Worm (Caenorhabditis elegans) whole organism, dauer: Measurements from ENCODE around the gene ZK813.5.

ENCODE experiments used
- unc-62 ChIP-seq: sonication (generic microtip); optimal IDR thresholded peaks from 2 replicates; lab custom pipeline; 2017; ENCODE audit warnings: missing biosample characterization, missing genetic modification reagents, missing genetic modification characterization

Gene ZK813.5

DNA sequence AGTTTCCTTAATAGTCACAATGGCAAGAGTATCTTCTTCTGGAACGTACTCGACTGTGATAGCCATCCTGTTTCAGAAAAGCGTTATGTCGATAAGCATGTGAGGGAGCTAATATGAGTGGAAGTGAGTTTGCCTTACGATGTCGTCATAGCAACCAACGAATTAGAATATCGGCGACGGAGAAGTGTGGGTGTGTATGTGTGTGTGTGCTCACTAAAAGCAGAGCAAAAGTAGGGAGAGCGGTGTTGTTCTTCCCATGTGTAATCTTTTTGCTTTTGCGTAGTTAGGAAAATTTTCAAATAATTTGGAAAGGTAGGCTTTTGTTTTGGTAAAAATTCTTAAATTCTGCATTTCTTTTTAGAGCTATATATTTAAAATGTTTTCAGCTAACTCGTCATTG is at the start of gene ZK813.5:
TSS of gene ZK813.5 (minus strand) at position 101 of the 400 bp plus-strand sequence.
- no peak for TF ChIP-seq unc-62 (GFP tag; lab: Kevin White, UChicago)

DNA sequence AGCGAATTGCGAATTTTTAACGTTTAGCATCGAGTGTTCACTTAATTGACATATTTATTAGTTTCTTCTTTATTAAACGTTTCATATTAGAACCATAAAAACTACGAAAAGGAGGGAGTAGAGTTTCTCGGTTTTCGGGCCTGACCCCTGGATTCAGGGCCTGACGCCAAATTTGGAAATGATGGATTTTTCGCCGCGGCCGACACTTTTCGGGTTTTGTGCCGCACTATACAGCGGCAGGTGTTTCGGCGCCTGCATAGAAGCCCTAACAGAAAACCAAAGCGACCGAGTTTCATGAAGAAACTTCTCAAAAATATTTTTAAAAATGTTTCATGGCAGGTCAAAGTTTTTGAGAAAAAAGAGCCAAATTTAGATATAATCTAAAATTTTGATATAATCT is 49.3 kb upstream of the ZK813.5 start:
- TF ChIP-seq unc-62 (GFP tag; lab: Kevin White, UChicago) = no peak

DNA sequence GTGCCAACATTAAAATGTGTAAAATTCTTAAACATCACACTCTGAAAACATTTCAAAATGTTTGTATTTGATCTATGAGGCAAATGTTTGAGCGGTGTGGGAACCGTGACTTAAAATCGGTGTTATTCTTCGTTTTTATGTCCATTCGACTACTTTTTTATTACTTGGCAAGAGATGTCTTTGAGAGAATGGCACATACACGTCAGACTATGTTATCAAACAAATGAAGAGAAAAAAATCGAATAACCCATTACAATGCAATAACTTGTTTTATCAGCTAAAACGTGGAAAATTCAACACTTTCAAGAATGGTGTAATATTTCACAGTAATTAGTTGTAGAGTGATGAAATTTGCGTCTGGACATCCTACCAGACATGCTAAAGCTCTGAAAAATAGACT is 48.8 kb upstream of the ZK813.5 start:
- no peak for TF ChIP-seq unc-62 (GFP tag; lab: Kevin White, UChicago)

DNA sequence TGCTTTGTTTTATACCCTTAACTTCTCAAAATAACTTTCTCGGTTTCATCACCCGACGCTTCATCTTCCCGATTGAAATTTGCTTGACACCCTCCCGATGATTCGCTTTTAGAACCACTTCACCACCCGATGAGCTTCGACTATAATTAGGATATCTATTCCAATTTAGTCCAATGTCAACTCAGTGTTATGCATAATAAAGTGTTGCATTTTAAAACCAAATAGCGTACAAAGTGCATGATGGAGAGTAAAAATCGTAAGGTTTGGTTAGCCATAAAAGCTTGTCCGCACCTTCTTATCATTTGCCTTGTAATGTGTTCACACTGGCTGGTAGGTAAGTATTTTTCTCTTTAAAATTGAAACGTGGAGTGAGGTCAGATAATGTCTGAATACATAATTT is 47.9 kb upstream of the ZK813.5 start, which contains the start of gene C12D12.1:
TSS of gene C12D12.1 (plus strand) at position 301 of the 400 bp plus-strand sequence.
- no peak for TF ChIP-seq unc-62 (GFP tag; lab: Kevin White, UChicago)

DNA sequence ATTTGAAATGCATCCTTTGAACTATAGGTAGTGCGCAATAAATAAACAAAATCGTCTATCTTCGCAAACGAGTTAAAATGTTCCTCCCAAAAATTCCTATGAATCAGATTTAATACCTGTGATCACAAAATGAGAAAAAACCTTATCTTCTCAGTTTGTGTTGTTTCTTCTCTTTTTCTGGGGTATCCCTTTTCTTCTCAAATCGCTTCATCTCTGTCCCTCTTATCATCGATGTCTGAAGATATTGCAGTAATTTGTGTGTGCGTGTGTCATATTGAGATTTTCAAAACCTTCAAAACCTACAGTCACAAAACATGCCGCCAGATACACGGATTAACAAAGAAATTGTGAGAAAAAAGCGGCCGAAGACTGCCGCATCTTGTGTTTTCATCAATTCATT is 44.8 kb upstream of the ZK813.5 start, which contains the start of gene glt-1:
TSS of gene glt-1 (plus strand) at position 251 of the 400 bp plus-strand sequence.
- TF ChIP-seq unc-62 (GFP tag; lab: Kevin White, UChicago) = no peak

DNA sequence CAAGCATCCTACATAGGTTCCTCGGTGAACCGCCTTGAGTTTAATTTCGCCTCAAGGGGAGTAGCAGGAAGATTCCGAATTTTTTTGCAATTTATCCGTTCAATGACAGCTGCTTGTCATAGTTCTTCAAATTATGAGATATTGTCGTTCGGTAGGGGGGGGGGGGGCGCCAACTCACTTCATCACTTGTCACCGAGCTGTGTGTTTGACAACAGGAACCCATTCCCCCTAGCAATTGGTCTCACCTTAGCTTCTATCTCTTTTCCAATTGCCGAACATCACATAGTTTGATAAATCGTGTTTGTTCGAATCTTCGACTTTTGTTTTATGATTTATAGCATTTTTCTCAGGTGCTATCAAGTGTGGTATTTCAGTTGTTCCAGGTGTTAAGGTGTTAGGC is 43.6 kb upstream of the ZK813.5 start:
- TF ChIP-seq unc-62 (GFP tag; lab: Kevin White, UChicago) = no peak

DNA sequence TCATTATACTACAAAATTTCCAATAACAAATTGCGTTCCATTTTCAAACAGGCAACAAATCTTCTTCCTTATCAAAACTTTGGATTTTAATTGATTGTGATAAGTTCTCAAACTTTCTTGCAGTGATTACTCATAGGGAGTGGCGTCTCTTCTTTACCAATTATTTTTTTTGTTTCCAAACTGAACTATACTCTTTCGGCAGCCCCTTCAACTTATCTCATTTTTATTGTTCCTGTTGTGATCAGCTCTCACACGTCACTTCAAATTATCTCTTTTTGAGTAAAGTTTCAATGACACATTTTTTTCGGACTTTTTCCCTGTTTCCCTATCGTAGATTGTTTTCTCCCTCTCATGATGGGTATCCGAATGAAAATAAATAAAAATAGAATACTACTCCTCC is 41.4 kb upstream of the ZK813.5 start:
- TF ChIP-seq unc-62 (GFP tag; lab: Kevin White, UChicago) = no peak

DNA sequence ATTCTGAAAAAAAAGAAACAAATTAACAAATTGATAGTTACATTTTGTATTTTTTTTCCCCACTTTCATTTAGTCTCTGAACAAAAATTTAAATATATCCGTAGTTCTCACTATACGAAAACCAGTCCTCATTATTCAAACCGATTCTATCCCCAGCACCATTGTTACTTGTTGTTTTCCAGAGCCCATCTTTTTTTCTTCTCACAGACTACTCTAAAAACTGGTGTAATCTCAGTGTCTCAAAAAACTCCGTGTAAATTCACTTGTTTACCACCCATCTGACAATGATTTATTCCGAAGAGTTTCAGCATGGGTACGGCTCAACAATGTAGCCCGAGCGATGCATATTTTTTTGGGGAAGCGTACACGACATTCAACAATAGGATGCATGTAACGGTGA is 38.0 kb upstream of the ZK813.5 start, which contains the start of gene C12D12.3:
TSS of gene C12D12.3 (plus strand) at position 301 of the 400 bp plus-strand sequence.
- TF ChIP-seq unc-62 (GFP tag; lab: Kevin White, UChicago) = no peak

DNA sequence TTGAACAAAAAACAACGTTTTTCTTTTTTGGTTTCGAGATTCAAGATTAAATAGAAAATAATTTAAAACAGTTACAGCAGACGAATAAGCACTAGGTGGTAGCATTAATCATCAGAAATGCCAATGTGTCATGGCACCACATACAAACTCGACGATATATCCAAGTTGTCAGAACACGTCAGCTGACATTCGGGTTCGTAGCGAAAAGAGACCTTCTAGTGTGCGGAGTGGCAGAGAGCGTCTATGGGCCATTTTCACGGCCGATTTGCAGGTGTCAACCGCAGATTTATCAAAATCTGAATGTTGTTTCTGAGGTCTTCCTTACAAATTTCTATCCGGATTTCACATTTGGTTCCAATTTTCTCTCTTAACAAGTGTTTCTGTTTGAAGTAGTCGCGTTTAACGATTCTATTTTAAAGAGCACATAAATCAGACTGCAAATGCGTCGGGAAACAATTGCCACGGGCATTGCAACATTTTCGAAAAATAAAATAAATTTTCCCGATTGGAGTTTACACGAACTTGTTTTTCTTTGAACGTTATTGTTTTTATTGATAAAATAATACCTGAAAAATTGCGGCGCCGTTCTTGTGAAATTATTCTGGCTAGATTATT is 37.2 kb upstream of the ZK813.5 start:
- no peak for TF ChIP-seq unc-62 (GFP tag; lab: Kevin White, UChicago)

DNA sequence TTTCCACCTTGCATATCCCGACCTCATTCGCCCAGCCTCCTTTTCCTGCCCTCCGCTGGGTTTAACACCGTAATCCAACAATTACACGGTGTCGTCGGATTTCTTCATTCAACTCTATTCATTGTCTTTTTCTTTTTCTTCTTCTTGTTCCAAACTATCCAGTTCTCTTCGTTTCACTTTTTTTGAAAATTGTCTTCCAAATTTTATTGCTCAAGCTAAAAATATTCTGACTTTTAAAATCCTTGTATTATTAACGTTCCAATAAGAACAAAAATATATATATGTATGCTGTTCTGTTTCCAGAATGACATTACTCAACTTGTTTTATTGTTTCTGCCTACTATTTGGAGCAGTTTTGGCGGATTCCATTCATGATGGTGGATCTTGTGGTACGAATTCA is 28.9 kb upstream of the ZK813.5 start, which contains the start of gene wrt-6:
TSS of gene wrt-6 (plus strand) at position 301 of the 400 bp plus-strand sequence.
- TF ChIP-seq unc-62 (GFP tag; lab: Kevin White, UChicago) = no peak

DNA sequence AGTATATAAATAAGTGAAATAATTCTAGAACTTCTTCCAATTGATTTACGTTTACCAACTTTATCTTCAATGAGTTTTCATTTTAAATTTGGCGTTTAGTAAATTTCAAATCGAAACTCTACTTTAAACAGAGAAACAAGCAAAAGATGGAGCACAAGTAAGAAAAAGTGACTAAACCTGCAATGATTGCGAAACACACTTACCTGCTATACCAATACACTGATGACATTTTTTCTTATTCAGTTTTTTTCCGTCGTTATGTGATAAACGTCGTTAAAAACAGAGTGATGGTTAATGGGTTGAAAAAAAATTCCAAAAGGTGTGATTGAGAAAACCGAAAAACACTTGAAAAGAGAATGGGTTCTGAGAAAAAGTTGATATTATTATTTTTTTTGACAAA is 22.8 kb upstream of the ZK813.5 start:
- TF ChIP-seq unc-62 (GFP tag; lab: Kevin White, UChicago) = no peak

DNA sequence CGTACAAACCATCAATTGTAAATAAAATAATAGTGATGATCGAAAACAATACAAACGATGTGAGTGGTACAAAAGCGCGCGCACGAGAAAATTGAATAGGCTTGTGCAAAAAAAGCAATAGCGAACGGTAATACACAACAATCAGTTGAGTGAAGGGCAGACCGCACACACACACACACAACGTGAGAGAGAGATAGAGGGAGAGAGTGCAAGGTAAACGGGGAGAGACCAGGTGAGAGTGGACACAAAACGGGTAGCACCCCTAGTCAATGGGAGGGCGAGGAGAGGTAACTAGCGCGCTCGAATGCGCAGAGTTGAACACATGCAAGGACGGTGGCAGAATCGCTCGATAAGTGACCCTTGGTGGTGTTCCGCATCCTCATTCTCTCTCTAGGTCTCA is 21.2 kb upstream of the ZK813.5 start:
- no peak for TF ChIP-seq unc-62 (GFP tag; lab: Kevin White, UChicago)

DNA sequence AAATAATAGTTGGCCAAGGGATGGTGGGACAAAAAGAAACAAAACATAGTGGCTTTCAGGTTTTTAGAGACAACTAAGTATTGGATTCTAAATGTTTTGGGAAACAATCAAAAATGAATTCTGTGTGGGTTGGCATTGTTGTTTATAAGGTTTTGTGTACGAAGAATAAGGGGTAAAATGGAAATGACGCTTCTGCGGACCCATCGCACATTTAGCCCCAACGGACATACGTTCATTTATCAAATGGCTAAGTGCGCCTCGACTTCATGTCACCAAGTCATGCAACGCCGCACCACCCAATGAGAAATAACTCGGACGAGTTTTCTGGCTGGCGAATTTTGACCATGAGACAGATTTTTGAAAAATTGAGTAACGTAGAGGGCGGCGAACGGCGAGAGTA is 19.3 kb upstream of the ZK813.5 start:
- TF ChIP-seq unc-62 (GFP tag; lab: Kevin White, UChicago) = no peak

DNA sequence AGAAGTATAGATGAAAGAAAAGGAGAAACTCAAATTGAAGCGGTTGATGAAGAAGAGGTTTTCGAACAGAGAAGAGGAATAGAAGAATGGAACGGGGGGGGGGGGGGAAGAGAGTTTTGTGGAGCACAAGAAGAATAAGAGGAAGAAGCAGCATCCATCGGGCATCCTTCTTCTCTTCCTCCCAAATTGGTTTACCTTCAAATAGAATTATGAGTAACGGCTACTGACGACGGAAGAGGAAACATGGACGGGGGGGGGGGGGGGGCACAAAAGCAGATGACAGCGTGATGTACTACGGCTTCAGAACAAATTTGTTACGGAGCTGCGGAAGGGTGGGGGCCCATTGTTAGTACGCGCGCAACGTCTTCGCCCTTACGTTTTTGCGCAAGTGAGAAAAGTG is 18.3 kb upstream of the ZK813.5 start:
- no peak for TF ChIP-seq unc-62 (GFP tag; lab: Kevin White, UChicago)

DNA sequence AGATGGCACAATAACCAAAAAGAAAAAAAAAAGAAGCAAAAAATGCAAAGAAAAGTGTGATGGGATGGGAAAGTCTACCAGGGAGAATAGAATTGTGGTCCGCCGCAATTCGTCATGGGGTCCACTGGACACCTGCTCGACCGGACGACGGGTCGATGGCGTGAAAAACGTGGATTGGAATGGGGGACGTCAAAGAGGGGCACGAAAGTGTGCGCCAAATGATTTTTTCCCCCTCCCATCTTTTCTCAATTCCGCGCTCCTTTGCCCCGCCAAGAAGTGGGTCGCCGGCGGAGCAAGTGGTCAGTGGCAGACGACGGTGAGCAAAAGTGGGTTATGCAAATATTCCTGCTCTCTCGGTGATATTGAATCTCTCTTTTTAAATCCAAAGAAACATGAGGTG is 16.9 kb upstream of the ZK813.5 start:
- no peak for TF ChIP-seq unc-62 (GFP tag; lab: Kevin White, UChicago)

DNA sequence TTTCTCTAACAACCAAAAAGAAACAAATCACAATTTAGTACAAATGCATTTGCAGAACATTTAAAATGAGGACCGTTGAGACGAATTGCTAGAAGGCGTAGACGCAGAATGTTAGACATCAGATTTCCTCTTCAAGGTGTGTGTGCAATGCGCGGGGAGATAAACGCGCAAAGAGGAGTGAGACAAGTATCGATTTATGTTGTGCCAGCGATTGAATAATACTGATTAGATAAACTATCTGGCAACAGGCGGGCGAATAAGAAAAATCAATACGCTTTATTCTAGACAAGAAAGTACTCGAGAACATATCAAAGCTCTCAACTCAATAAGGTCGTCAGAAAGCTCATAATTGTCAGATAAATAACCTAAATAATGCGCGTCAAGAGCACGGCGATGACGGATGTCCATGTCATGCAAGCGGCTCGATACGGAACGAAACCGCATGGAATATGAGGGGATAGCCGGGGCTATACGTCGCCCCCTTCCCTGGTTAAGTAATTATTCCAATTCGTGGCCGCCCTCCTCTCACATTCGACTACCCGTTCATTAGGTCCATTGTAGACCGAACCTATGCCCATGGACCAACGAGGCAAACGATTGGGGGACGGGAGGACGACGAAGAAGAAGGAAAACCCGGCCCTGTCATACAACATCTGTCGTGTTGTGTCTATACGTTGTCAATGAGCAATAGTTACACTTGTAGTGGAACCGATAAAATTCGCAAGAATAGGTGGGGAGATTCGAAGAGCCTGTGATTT is 16.2 kb upstream of the ZK813.5 start:
- TF ChIP-seq unc-62 (GFP tag; lab: Kevin White, UChicago) = no peak

DNA sequence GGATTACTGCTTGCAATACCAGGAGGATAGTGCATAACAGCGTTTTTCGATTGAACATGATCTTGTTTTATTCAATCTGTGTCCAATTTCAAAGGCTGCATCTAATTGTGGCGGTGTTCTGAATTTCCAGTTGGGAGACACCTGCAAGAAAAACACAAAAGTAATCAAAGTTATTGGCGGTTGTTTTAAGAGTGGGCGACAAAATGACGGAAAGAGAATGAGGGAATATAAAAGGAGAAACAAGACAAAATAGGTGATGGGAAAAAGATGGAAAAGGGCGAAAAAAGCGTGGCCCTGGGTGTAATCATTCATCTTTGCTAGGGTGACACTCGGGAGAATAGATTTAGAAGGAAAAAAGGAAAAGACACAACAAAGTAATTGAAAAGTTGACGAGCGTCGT is 14.8 kb upstream of the ZK813.5 start, which contains the start of the genes ZK377.15 and sax-3:
TSS of gene ZK377.15 (minus strand) at position 101 of the 400 bp plus-strand sequence.
TSS of gene sax-3 (minus strand) at position 143 of the 400 bp plus-strand sequence.
- TF ChIP-seq unc-62 (GFP tag; lab: Kevin White, UChicago) = no peak
